Worm (Caenorhabditis elegans): Measurements from ENCODE around the gene F54B11.11.

F54B11.11 gene

DNA sequence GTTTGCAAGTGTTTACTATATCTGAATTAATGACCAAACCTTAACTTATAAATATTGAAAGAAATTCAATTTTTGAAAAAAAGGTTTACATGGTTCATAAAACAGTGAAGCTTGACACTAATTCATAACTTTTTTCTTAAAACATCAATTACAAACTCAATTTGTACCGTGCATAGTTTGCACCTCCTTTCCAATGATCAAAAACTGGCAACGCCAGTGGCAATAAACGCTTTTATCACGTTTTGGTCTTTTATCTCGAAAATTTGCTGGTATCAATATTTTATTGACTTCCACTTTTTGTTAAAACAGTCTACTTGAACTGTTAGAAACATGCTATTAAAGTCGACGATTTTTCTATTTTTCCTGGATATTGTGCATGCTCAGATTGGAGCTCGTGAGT lies at the start of gene F54B11.11:
F54B11.11 (plus strand) TSS at position 301 of the 400 bp plus-strand sequence.
- TF ChIP-seq elt-2 (tag; optimal IDR thresholded peaks at IDR 0.05) (peak; percentile 21), skn-1 (tag; optimal IDR thresholded peaks at IDR 0.05) (no peak), ceh-82 (tag; optimal IDR thresholded peaks at IDR 0.05) (no peak), nhr-12 (tag; optimal IDR thresholded peaks at IDR 0.05) (no peak), pqm-1 (tag; optimal IDR thresholded peaks at IDR 0.05) (peak; percentile 10), nhr-43 (tag; optimal IDR thresholded peaks at IDR 0.05; ENCODE audit: poor library complexity, severe bottlenecking) (no peak)

DNA sequence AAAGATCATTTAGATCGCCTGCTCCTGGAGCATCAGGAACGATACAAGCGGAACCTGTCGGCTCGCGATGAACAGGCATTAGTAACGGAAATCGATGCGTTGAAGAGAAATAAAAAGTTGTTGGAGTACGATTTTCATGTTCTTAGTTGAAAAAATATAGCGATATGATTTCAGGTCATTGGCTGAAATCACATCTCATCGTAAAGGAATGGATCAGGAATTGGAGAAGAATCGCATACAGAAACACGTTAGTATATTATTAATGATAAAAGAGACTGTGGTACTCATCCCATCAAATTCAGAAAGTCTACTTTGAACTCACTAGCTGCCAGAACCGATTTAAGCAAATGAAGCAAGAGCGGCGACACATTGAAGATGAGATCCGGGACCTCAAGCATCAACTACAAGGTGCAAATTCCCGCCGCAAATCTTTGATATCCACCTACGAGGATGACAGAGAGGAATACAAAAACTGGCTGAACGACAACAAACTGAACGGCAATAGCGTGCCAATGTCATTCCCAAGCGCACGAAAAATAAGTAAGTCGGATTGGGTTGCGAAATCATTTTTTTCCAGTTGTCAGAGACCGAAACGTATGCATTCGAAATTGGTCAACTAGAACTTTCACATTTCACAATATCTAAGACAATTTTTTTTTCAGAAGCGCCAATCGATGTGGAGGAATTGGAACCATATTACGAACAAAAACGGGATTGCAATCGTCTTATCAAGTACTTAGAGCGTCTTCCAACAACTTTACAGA lies 48.4 kb upstream of the F54B11.11 start:
- TF ChIP-seq ZK546.5 (tag; optimal IDR thresholded peaks at IDR 0.05): no peak
- TF ChIP-seq nhr-237 (tag; optimal IDR thresholded peaks at IDR 0.05): no peak
- no peak for TF ChIP-seq nhr-67 (tag; optimal IDR thresholded peaks at IDR 0.05)

DNA sequence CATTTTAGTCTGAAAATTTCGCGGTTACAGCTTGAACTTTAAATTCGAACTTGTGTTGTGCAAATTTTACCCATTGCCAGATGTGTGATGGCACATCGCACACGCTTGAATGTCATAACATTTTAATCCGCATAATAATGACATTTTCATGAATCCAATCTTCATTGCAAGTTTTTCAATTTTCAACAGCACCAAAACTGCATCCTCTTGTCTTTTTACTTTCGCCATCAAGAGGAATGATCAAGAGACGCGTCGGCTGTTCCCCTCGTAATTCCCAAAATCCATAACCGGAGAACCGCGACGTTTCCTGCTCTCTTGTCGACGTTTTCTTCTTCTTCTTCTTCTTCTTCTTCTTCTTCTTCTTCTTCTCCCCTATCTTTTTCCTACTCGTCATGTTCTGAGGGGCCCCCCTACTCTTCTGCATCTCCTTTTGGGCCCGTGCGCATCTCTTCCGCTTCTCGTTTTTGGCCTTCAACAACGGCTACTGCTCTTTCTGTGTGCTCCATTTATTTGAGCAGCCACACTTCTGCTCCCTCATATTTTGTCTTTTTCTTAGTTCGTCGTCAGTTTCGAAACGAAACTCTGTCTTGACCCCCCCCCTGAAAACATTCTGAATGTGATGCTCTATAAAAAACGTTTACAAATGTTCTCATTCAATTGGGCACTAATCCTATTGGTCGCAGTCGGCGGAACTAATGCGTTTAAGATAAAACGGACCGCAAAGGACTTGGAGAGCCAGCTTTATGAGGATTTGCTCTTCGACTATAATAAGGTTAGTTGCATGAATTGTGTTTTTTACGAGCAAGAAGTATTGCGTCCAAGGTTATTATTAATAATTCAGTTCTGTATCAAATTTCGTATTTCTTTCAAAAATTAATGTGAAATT lies 45.9 kb upstream of the F54B11.11 start, which contains the start of gene acr-12:
acr-12 (plus strand) TSS at position 430 of the 886 bp plus-strand sequence.
- TF ChIP-seq mml-1 (tag; optimal IDR thresholded peaks at IDR 0.05): no peak
- no peak for TF ChIP-seq pqm-1 (tag; optimal IDR thresholded peaks at IDR 0.05)
- TF ChIP-seq nhr-25 (tag; optimal IDR thresholded peaks at IDR 0.05): no peak
- no peak for TF ChIP-seq lin-15B (tag; optimal IDR thresholded peaks at IDR 0.05)
- TF ChIP-seq nhr-67 (tag; optimal IDR thresholded peaks at IDR 0.05): no peak
- TF ChIP-seq hmg-11 (tag; optimal IDR thresholded peaks at IDR 0.05): peak; percentile 44
- no peak for TF ChIP-seq ztf-4 (tag; optimal IDR thresholded peaks at IDR 0.05)
- TF ChIP-seq fkh-2 (tag; optimal IDR thresholded peaks at IDR 0.05): no peak
- TF ChIP-seq nhr-11 (tag; optimal IDR thresholded peaks at IDR 0.05): no peak
- no peak for TF ChIP-seq aly-2 (tag; optimal IDR thresholded peaks at IDR 0.05)
- TF ChIP-seq nfya-1 (tag; optimal IDR thresholded peaks at IDR 0.05; ENCODE audit: insufficient read depth): peak; percentile 9
- no peak for TF ChIP-seq jun-1 (tag; optimal IDR thresholded peaks at IDR 0.05)
- no peak for TF ChIP-seq ceh-28 (tag; optimal IDR thresholded peaks at IDR 0.05)
- TF ChIP-seq lin-39 (tag; optimal IDR thresholded peaks at IDR 0.05): peak; percentile 46
- no peak for TF ChIP-seq skn-1 (tag; optimal IDR thresholded peaks at IDR 0.05)

DNA sequence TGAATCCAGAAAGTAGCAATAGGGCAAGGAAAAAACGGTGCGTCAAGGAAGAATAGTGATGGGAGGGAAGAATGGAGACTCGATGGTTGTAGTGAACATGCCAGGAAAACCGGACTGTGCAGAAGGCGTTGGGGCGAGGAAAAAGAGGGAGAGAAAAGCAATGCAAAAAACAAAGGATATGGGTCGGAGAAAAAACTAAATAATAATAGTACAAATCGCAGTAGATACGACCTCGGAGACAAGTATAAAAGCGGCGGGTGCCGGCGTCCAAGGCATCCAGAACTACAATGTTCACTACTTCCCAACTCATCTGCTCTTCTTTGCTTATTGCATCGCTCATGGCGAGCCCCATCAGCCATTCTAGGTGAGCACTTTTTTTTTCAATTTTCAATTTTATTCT lies 41.8 kb upstream of the F54B11.11 start, which contains the start of gene R01E6.5:
R01E6.5 (plus strand) TSS at position 301 of the 400 bp plus-strand sequence.
- TF ChIP-seq nhr-67 (tag; optimal IDR thresholded peaks at IDR 0.05): no peak
- TF ChIP-seq nhr-28 (tag; optimal IDR thresholded peaks at IDR 0.05): no peak

DNA sequence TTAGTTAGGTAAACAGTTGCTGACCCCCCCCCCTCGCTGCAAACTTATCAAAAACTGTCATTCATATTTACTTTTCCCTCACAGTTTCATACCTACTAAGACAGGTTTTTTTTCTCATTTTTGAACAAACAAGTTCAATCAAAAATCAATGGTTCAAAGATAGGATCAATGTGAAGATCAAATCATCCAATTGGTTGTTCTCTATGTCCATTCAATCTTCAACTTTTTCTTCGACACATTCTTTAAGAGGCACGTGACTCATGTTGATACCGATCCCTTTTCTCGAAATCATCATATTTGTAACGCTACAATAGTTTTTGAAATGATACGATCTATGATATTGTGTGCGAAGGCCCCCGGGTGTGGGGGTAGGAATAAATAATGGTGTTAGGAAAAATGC lies 38.9 kb upstream of the F54B11.11 start:
- TF ChIP-seq elt-3 (tag; optimal IDR thresholded peaks at IDR 0.05) (peak; percentile 45 to 62 (median 46)), unc-39 (tag; optimal IDR thresholded peaks at IDR 0.05) (no peak), pha-4 (tag; optimal IDR thresholded peaks at IDR 0.05) (peak; percentile 40), nhr-28 (tag; optimal IDR thresholded peaks at IDR 0.05) (no peak), ceh-28 (tag; optimal IDR thresholded peaks at IDR 0.05) (peak; percentile 21), nhr-43 (tag; optimal IDR thresholded peaks at IDR 0.05; ENCODE audit: poor library complexity, severe bottlenecking) (peak; percentile 72), unc-62 (GFP tag; optimal IDR thresholded peaks at IDR 0.05) (no peak), nhr-12 (tag; optimal IDR thresholded peaks at IDR 0.05) (no peak), ztf-11 (tag; optimal IDR thresholded peaks at IDR 0.05) (no peak), egl-27 (tag; optimal IDR thresholded peaks at IDR 0.05) (no peak), nhr-237 (tag; optimal IDR thresholded peaks at IDR 0.05) (no peak), ceh-82 (tag; optimal IDR thresholded peaks at IDR 0.05) (no peak), fos-1 (tag; optimal IDR thresholded peaks at IDR 0.05) (no peak), nfya-1 (tag; optimal IDR thresholded peaks at IDR 0.05; ENCODE audit: insufficient read depth) (no peak), lsy-12 (tag; optimal IDR thresholded peaks at IDR 0.05) (no peak), lin-39 (tag; optimal IDR thresholded peaks at IDR 0.05) (no peak), tbx-2 (tag; optimal IDR thresholded peaks at IDR 0.05) (no peak), nhr-23 (tag; optimal IDR thresholded peaks at IDR 0.05) (peak; percentile 70), ceh-9 (tag; optimal IDR thresholded peaks at IDR 0.05) (no peak), lin-15B (tag; optimal IDR thresholded peaks at IDR 0.05) (no peak), mdl-1 (tag; optimal IDR thresholded peaks at IDR 0.05) (no peak), aly-2 (tag; optimal IDR thresholded peaks at IDR 0.05) (no peak), sea-2 (GFP tag; optimal IDR thresholded peaks at IDR 0.05) (no peak), egl-5 (tag; optimal IDR thresholded peaks at IDR 0.05) (no peak), R02D3.7 (tag; optimal IDR thresholded peaks at IDR 0.05) (no peak), ceh-16 (tag; optimal IDR thresholded peaks at IDR 0.05) (no peak), snpc-4 (tag; optimal IDR thresholded peaks at IDR 0.05) (no peak), elt-1 (tag; optimal IDR thresholded peaks at IDR 0.05) (peak; percentile 97), nhr-77 (tag; optimal IDR thresholded peaks at IDR 0.05) (no peak)

Measured in whole organism, L3 larva.